Worm (Caenorhabditis elegans) whole organism, young adult: ENCODE measurements around the gene smrc-1.

Experiments used
- bed-1 ChIP-seq: fragments of 200-800 bp; sonication (Bioruptor generic); IDR thresholded peaks from 2 replicates; pipeline ENCODE4 v1.3.6; 2022; ENCODE audit warnings: missing genetic modification reagents, missing genetic modification characterization, missing compliant biosample characterization
- pha-4 ChIP-seq: fragments of 150-350 bp; sonication (generic microtip); optimal IDR thresholded peaks from 2 replicates; lab custom pipeline; 2014; ENCODE audit warnings: missing biosample characterization, missing genetic modification reagents, missing genetic modification characterization

ce11 chrIII:6420201-6420600 lies 29.5 kb downstream of the smrc-1 start:
- TF ChIP-seq bed-1 (no peak), pha-4 (tag; lab: Kevin White, UChicago) (no peak)
